Worm (Caenorhabditis elegans) whole organism, mixed stage, embryonic: ENCODE measurements around the gene ets-7.

Experiments used
- M03D4.4 ChIP-seq: sonication (generic microtip); optimal IDR thresholded peaks from 2 replicates; lab custom pipeline; 2017; ENCODE audit warnings: mild to moderate bottlenecking, missing genetic modification characterization, missing compliant biosample characterization
- blmp-1 ChIP-seq: fragments of 150-350 bp; optimal IDR thresholded peaks from 2 replicates; lab custom pipeline; 2014; ENCODE audit warnings: missing biosample characterization, missing genetic modification characterization
- ceh-43 ChIP-seq: fragments of 200-800 bp; sonication (Bioruptor generic); optimal IDR thresholded peaks from 2 replicates; lab custom pipeline; 2018; ENCODE audit warnings: mild to moderate bottlenecking, missing genetic modification characterization, moderate library complexity, missing compliant biosample characterization
- ces-1 ChIP-seq: fragments of 150-350 bp; optimal IDR thresholded peaks from 2 replicates; lab custom pipeline; 2014; ENCODE audit warnings: missing biosample characterization, missing genetic modification reagents, missing genetic modification characterization
- cnd-1 ChIP-seq: fragments of 200-800 bp; sonication (Bioruptor generic); optimal IDR thresholded peaks from 2 replicates; lab custom pipeline; 2018; ENCODE audit warnings: mild to moderate bottlenecking, missing genetic modification characterization, missing compliant biosample characterization
- drap-1 ChIP-seq: fragments of 200-800 bp; sonication (Bioruptor generic); optimal IDR thresholded peaks from 3 replicates; lab custom pipeline; 2018; ENCODE audit warnings: mild to moderate bottlenecking, missing genetic modification characterization, missing compliant biosample characterization
- elt-1 ChIP-seq: sonication (generic microtip); optimal IDR thresholded peaks from 2 replicates; lab custom pipeline; 2017; ENCODE audit warnings: missing genetic modification characterization, mild to moderate bottlenecking, missing compliant biosample characterization, antibody characterized with exemption, moderate library complexity, borderline replicate concordance; ENCODE audit not compliant: insufficient read depth
- elt-3 ChIP-seq: fragments of 150-350 bp; optimal IDR thresholded peaks from 2 replicates; lab custom pipeline; 2014; ENCODE audit warnings: missing biosample characterization, missing genetic modification characterization
- flh-1 ChIP-seq: fragments of 200-800 bp; sonication (Bioruptor generic); optimal IDR thresholded peaks from 2 replicates; lab custom pipeline; 2018; ENCODE audit warnings: mild to moderate bottlenecking, missing genetic modification characterization, moderate library complexity, missing compliant biosample characterization
- lin-13 ChIP-seq: fragments of 150-350 bp; optimal IDR thresholded peaks from 2 replicates; lab custom pipeline; 2014; ENCODE audit warnings: missing biosample characterization, missing genetic modification characterization
- lin-32 ChIP-seq: fragments of 200-800 bp; sonication (Bioruptor generic); optimal IDR thresholded peaks from 2 replicates; lab custom pipeline; 2018; ENCODE audit warnings: mild to moderate bottlenecking, missing genetic modification characterization, missing compliant biosample characterization
- lsy-2 ChIP-seq: fragments of 150-350 bp; optimal IDR thresholded peaks from 2 replicates; lab custom pipeline; 2014; ENCODE audit warnings: missing biosample characterization, missing genetic modification characterization
- mab-5 ChIP-seq: fragments of 150-350 bp; optimal IDR thresholded peaks from 2 replicates; lab custom pipeline; 2014; ENCODE audit warnings: missing biosample characterization, missing genetic modification characterization
- mep-1 ChIP-seq: fragments of 150-350 bp; optimal IDR thresholded peaks from 2 replicates; lab custom pipeline; 2017; ENCODE audit warnings: missing biosample characterization, missing genetic modification reagents, missing genetic modification characterization, inconsistent platforms
- mls-2 ChIP-seq: sonication (generic microtip); optimal IDR thresholded peaks from 2 replicates; lab custom pipeline; 2016; ENCODE audit warnings: mild to moderate bottlenecking, missing genetic modification characterization, moderate library complexity, missing compliant biosample characterization
- nhr-12 ChIP-seq: fragments of 150-350 bp; optimal IDR thresholded peaks from 2 replicates; lab custom pipeline; 2014; ENCODE audit warnings: missing biosample characterization, missing genetic modification characterization
- nhr-2 ChIP-seq: fragments of 150-350 bp; optimal IDR thresholded peaks from 2 replicates; lab custom pipeline; 2014; ENCODE audit warnings: missing biosample characterization, missing genetic modification characterization
- nhr-237 ChIP-seq: fragments of 150-350 bp; optimal IDR thresholded peaks from 2 replicates; lab custom pipeline; 2014; ENCODE audit warnings: missing biosample characterization, missing genetic modification characterization
- nhr-28 ChIP-seq: fragments of 150-350 bp; optimal IDR thresholded peaks from 2 replicates; lab custom pipeline; 2014; ENCODE audit warnings: missing biosample characterization, missing genetic modification characterization
- nhr-76 ChIP-seq: sonication (generic microtip); optimal IDR thresholded peaks from 2 replicates; lab custom pipeline; 2017; ENCODE audit warnings: missing biosample characterization, missing genetic modification characterization
- pha-4 ChIP-seq: fragments of 150-350 bp; optimal IDR thresholded peaks from 2 replicates; lab custom pipeline; 2018; ENCODE audit warnings: missing biosample characterization, missing genetic modification reagents, missing genetic modification characterization
- sem-2 ChIP-seq: fragments of 200-800 bp; sonication (Bioruptor generic); optimal IDR thresholded peaks from 2 replicates; lab custom pipeline; 2018; ENCODE audit warnings: mild to moderate bottlenecking, missing genetic modification characterization, missing compliant biosample characterization
- snpc-4 ChIP-seq: fragments of 150-350 bp; optimal IDR thresholded peaks from 2 replicates; lab custom pipeline; 2014; ENCODE audit warnings: missing biosample characterization, missing genetic modification characterization
- sptf-1 ChIP-seq: sonication (generic microtip); optimal IDR thresholded peaks from 2 replicates; lab custom pipeline; 2017; ENCODE audit warnings: mild to moderate bottlenecking, missing genetic modification characterization, moderate library complexity, missing compliant biosample characterization
- tbx-8 ChIP-seq: fragments of 200-800 bp; sonication (Bioruptor generic); optimal IDR thresholded peaks from 2 replicates; lab custom pipeline; 2018; ENCODE audit warnings: mild to moderate bottlenecking, missing genetic modification characterization, moderate library complexity, missing compliant biosample characterization
- unc-120 ChIP-seq: sonication (generic microtip); optimal IDR thresholded peaks from 2 replicates; lab custom pipeline; 2017; ENCODE audit warnings: missing genetic modification characterization, missing compliant biosample characterization; ENCODE audit not compliant: poor library complexity, severe bottlenecking
- unc-39 ChIP-seq: fragments of 150-350 bp; optimal IDR thresholded peaks from 2 replicates; lab custom pipeline; 2014; ENCODE audit warnings: missing biosample characterization, missing genetic modification characterization
- unc-62 ChIP-seq: fragments of 150-350 bp; optimal IDR thresholded peaks from 2 replicates; lab custom pipeline; 2014; ENCODE audit warnings: missing biosample characterization, missing genetic modification reagents, missing genetic modification characterization
- zip-8 ChIP-seq: fragments of 150-350 bp; optimal IDR thresholded peaks from 2 replicates; lab custom pipeline; 2014; ENCODE audit warnings: missing biosample characterization, missing genetic modification characterization
- ztf-11 ChIP-seq: fragments of 150-350 bp; optimal IDR thresholded peaks from 2 replicates; lab custom pipeline; 2014; ENCODE audit warnings: missing biosample characterization, missing genetic modification characterization

ets-7 gene

DNA sequence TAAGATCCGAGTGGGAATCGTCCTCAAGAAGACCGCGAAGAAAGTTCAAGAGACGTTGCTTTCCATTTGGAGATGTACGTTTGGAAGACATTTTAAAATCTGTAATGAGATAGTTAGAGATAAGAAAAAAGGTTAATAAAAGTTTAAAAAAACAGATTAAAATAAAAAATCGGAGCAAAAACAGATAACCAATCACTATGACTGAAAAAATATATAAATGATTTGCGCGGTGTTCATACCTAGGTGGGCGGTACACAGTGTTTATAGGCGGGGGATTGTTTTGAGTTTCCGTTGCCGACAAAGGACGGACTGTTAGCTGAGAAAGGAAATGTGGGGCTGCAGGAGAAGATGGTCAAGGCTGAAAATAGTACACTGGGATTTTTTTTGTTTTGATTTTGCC lies at the start of gene ets-7:
TSS of gene ets-7 (minus strand) at position 101 of the 400 bp plus-strand sequence.
- TF ChIP-seq unc-39 (tag; lab: Kevin White, UChicago), result no peak
- no peak for TF ChIP-seq pha-4
- no peak for TF ChIP-seq nhr-2
- no peak for TF ChIP-seq snpc-4 (tag; lab: Kevin White, UChicago)
- no peak for TF ChIP-seq drap-1 (GFP tag; lab: Kevin White, UChicago)
- no peak for TF ChIP-seq mls-2
- no peak for TF ChIP-seq ztf-11 (tag; lab: Kevin White, UChicago)
- TF ChIP-seq mep-1 (tag; lab: Kevin White, UChicago), result no peak
- no peak for TF ChIP-seq flh-1 (GFP tag; lab: Kevin White, UChicago)
- TF ChIP-seq, all 35 proteins: peak for 0

DNA sequence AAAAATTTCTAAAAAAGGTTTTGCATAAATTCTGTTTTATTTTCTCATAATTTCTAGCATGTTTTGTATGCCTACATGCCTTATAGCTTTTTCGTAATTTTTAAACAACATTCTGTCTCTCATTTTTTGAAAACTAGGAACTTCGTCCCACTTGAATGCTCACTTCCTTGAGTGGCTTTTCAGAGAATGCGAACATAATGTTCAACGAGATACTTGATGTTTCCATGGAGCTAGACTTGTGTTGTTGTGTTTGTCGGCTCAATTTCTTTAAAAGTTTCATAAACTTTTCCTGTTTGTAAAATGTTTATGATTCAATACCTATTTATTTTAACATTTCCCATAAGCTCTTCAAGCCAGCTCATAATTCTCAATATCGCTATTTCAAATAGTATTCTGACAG lies 46.3 kb upstream of the ets-7 start, which contains the start of gene clec-213:
TSS of gene clec-213 (plus strand) at position 301 of the 400 bp plus-strand sequence.
- TF ChIP-seq snpc-4 (tag; lab: Kevin White, UChicago) (no peak), nhr-2 (no peak), elt-1 (tag; lab: Kevin White, UChicago) (no peak), nhr-76 (tag; lab: Kevin White, UChicago) (no peak), ceh-43 (GFP tag; lab: Kevin White, UChicago) (no peak), zip-8 (tag; lab: Kevin White, UChicago) (no peak), sptf-1 (tag; lab: Kevin White, UChicago) (no peak), sem-2 (GFP tag; lab: Kevin White, UChicago) (no peak), M03D4.4 (tag; lab: Kevin White, UChicago) (no peak), pha-4 (no peak), nhr-12 (tag; lab: Kevin White, UChicago) (no peak), ztf-11 (tag; lab: Kevin White, UChicago) (no peak), lsy-2 (tag; lab: Kevin White, UChicago) (no peak), flh-1 (GFP tag; lab: Kevin White, UChicago) (no peak)

DNA sequence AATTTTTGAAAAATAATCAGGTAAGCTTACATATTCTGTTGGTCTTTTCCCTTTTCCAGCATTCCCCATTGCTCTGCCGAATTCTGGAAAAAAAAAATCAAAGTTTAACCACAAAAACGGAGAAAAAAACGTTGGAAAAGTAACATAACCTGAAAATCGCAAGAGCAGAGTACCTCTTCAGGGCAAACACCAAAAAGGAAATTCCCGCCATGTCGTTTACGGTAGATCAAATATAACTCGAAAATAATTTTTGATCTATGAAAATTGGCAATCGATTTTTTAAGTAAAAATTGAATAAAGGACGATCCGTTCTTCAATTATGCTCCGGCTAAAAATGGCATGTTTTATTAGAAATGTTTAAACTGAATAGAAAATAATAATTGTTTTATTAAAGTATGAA lies 44.8 kb upstream of the ets-7 start, which contains the start of gene C50E3.11:
TSS of gene C50E3.11 (minus strand) at position 83 of the 400 bp plus-strand sequence.
- no peak for TF ChIP-seq sptf-1 (tag; lab: Kevin White, UChicago)
- TF ChIP-seq unc-120 (tag; lab: Kevin White, UChicago), result no peak
- no peak for TF ChIP-seq elt-3

DNA sequence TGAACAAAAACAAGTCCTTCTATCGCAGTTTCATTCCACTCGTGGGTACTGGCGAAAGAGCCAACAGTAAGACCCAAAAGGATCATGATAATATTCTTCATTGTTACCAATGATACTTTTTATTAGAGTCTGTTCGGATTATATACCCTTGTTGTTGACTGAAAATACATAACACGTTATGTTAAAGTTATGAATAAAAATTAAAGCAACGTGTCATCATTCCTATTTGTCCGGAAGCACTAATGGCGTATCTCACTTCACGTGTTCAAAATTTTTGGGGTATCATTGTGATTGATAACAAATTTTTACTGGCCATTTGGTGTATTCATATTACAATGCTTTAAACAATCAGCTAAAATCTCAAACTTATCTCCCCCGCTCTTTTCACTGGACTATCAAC lies 42.9 kb upstream of the ets-7 start, which contains the start of gene scl-26:
TSS of gene scl-26 (minus strand) at position 101 of the 400 bp plus-strand sequence.
- TF ChIP-seq nhr-76 (tag; lab: Kevin White, UChicago) (no peak), sptf-1 (tag; lab: Kevin White, UChicago) (no peak), lsy-2 (tag; lab: Kevin White, UChicago) (no peak), nhr-237 (no peak), tbx-8 (GFP tag; lab: Kevin White, UChicago) (no peak), unc-62 (GFP tag; lab: Kevin White, UChicago) (no peak), mls-2 (no peak), M03D4.4 (tag; lab: Kevin White, UChicago) (no peak), nhr-12 (tag; lab: Kevin White, UChicago) (no peak), nhr-2 (no peak), ces-1 (GFP tag; lab: Kevin White, UChicago) (no peak), unc-39 (tag; lab: Kevin White, UChicago) (no peak), nhr-28 (tag; lab: Kevin White, UChicago) (no peak), mab-5 (tag; lab: Kevin White, UChicago) (no peak), sem-2 (GFP tag; lab: Kevin White, UChicago) (no peak)

DNA sequence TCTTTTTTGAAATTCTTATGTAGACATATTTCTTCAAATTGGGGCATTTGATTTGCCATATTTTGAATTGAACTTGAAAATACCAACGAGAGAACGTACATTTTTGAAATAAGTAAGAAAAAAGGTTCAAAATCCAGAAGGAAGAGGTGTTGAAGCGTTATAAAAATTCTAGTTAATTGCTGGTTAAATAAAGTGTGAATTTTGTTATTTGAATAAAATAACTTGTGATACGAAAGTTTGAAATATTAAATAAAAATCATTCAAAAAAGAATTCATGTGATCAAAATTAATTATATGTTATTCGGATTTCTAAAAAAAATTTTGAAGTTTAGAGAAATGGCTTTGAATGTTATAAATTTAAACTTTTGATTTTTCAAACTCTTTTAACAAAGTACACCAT lies 41.6 kb upstream of the ets-7 start, which contains the start of gene C50E3.9:
TSS of gene C50E3.9 (minus strand) at position 101 of the 400 bp plus-strand sequence.
- no peak for TF ChIP-seq flh-1 (GFP tag; lab: Kevin White, UChicago)
- no peak for TF ChIP-seq lin-13 (tag; lab: Kevin White, UChicago)
- no peak for TF ChIP-seq nhr-28 (tag; lab: Kevin White, UChicago)
- no peak for TF ChIP-seq blmp-1 (tag; lab: Kevin White, UChicago)
- TF ChIP-seq ceh-43 (GFP tag; lab: Kevin White, UChicago), result no peak
- TF ChIP-seq lsy-2 (tag; lab: Kevin White, UChicago), result no peak
- no peak for TF ChIP-seq nhr-12 (tag; lab: Kevin White, UChicago)
- TF ChIP-seq lin-32 (GFP tag; lab: Kevin White, UChicago), result no peak
- TF ChIP-seq zip-8 (tag; lab: Kevin White, UChicago), result no peak
- TF ChIP-seq cnd-1 (tag; lab: Kevin White, UChicago), result no peak
- TF ChIP-seq sptf-1 (tag; lab: Kevin White, UChicago), result no peak
- no peak for TF ChIP-seq ces-1 (GFP tag; lab: Kevin White, UChicago)
- TF ChIP-seq nhr-2, result no peak
